Fruit fly (Drosophila melanogaster) ovary, adult (tissue): Measurements from ENCODE around the gene Rpn12R.

Source experiments
- CG17801 ChIP-seq: fragments of 200-800 bp; optimal IDR thresholded peaks from 2 replicates; lab custom pipeline; 2019; ENCODE audit warnings: missing biosample characterization, mild to moderate bottlenecking, missing genetic modification characterization, moderate library complexity; ENCODE audit not compliant: partially characterized antibody

Gene Rpn12R

DNA sequence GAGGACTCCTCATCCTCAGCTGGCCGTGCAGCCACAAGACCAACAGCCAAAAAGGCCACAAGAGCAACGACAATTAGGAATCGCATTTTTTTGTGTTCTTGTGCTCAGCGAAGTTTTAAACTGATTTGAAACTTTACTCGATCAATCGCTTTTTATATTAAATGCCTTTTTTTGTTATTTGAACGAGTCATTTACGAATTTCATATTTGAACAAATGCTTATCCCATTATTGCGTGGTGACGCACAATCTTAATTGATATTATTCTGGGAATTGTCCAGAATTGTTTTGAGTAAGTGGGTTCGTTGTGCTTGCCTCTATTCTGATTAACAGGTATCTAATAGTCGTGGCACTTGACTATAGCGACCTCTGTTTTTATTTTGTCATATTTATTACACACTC lies 10.0 kb upstream of the Rpn12R start, which contains the start of gene CG13461:
CG13461 (minus strand) TSS at position 101 of the 400 bp plus-strand sequence.
- no peak for TF ChIP-seq CG17801 (GFP tag; lab: Kevin White, UChicago)

DNA sequence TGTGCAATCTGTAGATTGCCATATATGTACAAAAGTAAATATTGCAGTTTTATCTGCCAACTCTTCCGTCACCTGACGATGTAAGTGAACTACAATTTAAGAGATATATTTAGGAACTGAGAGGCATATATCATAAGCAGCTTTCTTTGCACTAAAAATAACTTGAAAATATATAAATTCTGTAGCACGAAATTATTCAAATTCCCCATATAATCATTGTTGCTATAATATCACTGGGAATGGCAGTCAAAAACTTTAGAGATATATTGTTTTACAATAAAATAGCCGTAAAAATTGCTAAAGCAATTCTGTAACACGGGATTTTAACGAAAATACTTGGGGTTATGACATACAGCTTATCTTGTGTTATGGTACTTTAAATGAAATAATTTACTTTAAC lies 9.0 kb upstream of the Rpn12R start, which contains the start of gene CG43679:
CG43679 (minus strand) TSS at position 101 of the 400 bp plus-strand sequence.
- no peak for TF ChIP-seq CG17801 (GFP tag; lab: Kevin White, UChicago)

dm6 chr3L:15050706-15051105 lies 8.3 kb upstream of the Rpn12R start, which contains the start of gene CG12310:
CG12310 (minus strand) TSS chr3L:15050806.
- no peak for TF ChIP-seq CG17801 (GFP tag; lab: Kevin White, UChicago)

DNA sequence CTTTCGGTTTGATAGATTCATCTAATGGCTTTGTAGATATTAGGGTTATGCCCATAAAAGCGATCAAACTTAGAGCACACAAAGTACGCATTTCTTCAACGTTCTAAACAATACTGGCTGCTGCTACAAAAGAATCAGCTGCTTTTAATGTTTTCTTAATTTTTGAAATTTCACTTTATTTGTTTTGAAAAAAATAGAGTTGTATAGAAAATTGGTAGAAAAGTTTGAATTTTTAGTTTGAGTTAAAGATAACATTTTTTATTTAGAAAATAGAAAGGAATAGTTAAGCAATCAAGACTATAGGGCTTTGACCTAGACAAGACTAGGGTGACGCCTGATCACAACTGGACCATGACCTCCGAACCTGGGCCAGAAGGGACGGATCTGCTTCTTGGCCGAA lies 7.7 kb upstream of the Rpn12R start, which contains the start of gene CG18581:
CG18581 (minus strand) TSS at position 101 of the 400 bp plus-strand sequence.
- TF ChIP-seq CG17801 (GFP tag; lab: Kevin White, UChicago): no peak

dm6 chr3L:15049395-15049794 lies 7.0 kb upstream of the Rpn12R start, which contains the start of gene CG43678:
CG43678 (minus strand) TSS chr3L:15049495.
- no peak for TF ChIP-seq CG17801 (GFP tag; lab: Kevin White, UChicago)

- TF ChIP-seq CG17801 (GFP tag; lab: Kevin White, UChicago): no peak
Measured at dm6 chr3L:15048091-15048490, 5.7 kb upstream of the Rpn12R start.

dm6 chr3L:15047606-15048005 lies 5.2 kb upstream of the Rpn12R start:
- no peak for TF ChIP-seq CG17801 (GFP tag; lab: Kevin White, UChicago)

dm6 chr3L:15045114-15045513 lies 2.7 kb upstream of the Rpn12R start:
- no peak for TF ChIP-seq CG17801 (GFP tag; lab: Kevin White, UChicago)

DNA sequence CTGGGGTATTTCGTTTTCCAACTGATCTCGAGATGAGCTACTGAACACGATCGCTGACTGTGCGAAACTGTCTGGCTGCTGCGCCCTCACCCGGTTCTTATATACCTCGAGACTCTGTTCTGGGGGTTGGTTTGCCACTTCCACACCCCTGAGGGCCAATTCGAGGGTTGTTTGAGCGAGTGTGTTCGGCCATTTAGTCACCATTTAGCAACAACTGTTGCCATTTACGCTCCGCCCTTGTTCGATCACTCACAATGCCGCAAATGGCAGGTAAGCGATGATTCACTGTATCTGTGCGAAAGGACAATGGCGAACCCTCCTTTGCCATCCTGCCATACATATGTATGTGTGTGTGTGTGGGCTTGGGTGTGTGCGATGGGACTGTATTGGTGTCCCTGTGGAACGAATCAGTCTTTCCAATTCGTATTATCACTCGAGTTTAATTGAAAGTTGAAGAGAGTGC lies 1.5 kb upstream of the Rpn12R start, which contains the start of gene ind:
ind (minus strand) TSS at position 51 of the 463 bp plus-strand sequence.
- TF ChIP-seq CG17801 (GFP tag; lab: Kevin White, UChicago): no peak

dm6 chr3L:15043465-15043864 lies 1.1 kb upstream of the Rpn12R start:
- TF ChIP-seq CG17801 (GFP tag; lab: Kevin White, UChicago): no peak

dm6 chr3L:15040329-15040886 lies 2.0 kb downstream of the Rpn12R start:
- no peak for TF ChIP-seq CG17801 (GFP tag; lab: Kevin White, UChicago)

DNA sequence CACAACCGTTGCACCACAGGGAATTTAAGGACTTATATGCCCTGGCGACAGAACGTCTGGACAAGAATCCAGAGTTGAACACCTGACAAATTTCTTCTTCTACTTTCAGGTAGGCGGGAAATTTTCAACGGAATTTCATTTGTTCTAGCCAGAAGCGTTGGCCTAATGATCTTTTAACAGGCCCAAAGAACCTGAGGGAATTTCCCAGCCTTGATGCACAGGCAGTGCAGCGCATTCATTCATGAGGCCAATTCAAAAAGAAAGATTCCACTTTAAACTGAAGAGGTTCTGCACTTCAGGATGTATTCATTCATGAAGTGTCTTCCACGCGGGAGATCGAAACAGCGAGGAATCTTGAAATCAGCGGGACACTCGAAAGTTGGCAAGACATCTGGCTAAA lies 2.9 kb downstream of the Rpn12R start:
- no peak for TF ChIP-seq CG17801 (GFP tag; lab: Kevin White, UChicago)

dm6 chr3L:15035585-15035984 lies 6.8 kb downstream of the Rpn12R start:
- no peak for TF ChIP-seq CG17801 (GFP tag; lab: Kevin White, UChicago)

dm6 chr3L:15034714-15035076 lies 7.7 kb downstream of the Rpn12R start:
- no peak for TF ChIP-seq CG17801 (GFP tag; lab: Kevin White, UChicago)

- no peak for TF ChIP-seq CG17801 (GFP tag; lab: Kevin White, UChicago)
Measured at dm6 chr3L:15034061-15034713, 8.2 kb downstream of the Rpn12R start.

dm6 chr3L:15031773-15032172 lies 10.6 kb downstream of the Rpn12R start:
- no peak for TF ChIP-seq CG17801 (GFP tag; lab: Kevin White, UChicago)
